Worm (Caenorhabditis elegans) whole organism, L4 larva: ENCODE data around the gene frk-1.

Experiments used
- D1046.2 ChIP-seq: fragments of 200-800 bp; sonication (Bioruptor generic); IDR thresholded peaks from 2 replicates; pipeline ENCODE4 v1.3.6; 2022; ENCODE audit warnings: missing genetic modification characterization, missing compliant biosample characterization
- F10B5.3 ChIP-seq: sonication (generic microtip); optimal IDR thresholded peaks from 2 replicates; lab custom pipeline; 2016; ENCODE audit warnings: mild to moderate bottlenecking, missing genetic modification characterization, missing compliant biosample characterization
- F26F4.8 ChIP-seq: fragments of 200-800 bp; sonication (Bioruptor generic); conservative IDR thresholded peaks from 2 replicates; pipeline ENCODE4 v1.3.6; 2022; ENCODE audit warnings: missing genetic modification characterization, missing compliant biosample characterization
- F44E2.7 ChIP-seq: fragments of 200-800 bp; sonication (Bioruptor generic); IDR thresholded peaks from 2 replicates; pipeline ENCODE4 v2.1.2; 2022; ENCODE audit warnings: missing genetic modification characterization, missing compliant biosample characterization
- R02D3.7 ChIP-seq: fragments of 150-350 bp; sonication (generic microtip); optimal IDR thresholded peaks from 3 replicates; lab custom pipeline; 2014; ENCODE audit warnings: missing biosample characterization, missing genetic modification characterization
- T20F7.1 ChIP-seq: fragments of 200-800 bp; sonication (Bioruptor generic); optimal IDR thresholded peaks from 2 replicates; lab custom pipeline; 2018; ENCODE audit warnings: mild to moderate bottlenecking, missing genetic modification characterization, missing compliant biosample characterization
- Y48G9A.11 ChIP-seq: fragments of 200-800 bp; sonication (Bioruptor generic); IDR thresholded peaks from 2 replicates; pipeline ENCODE4 v1.3.6; 2022; ENCODE audit warnings: missing genetic modification reagents, missing genetic modification characterization, missing compliant biosample characterization
- ZK337.2 ChIP-seq: fragments of 200-800 bp; sonication (Bioruptor generic); IDR thresholded peaks from 2 replicates; pipeline ENCODE4 v1.3.6; 2022; ENCODE audit warnings: missing genetic modification reagents, missing genetic modification characterization, missing compliant biosample characterization
- aha-1 ChIP-seq: fragments of 150-350 bp; peaks from one replicate; lab custom pipeline; 2014; ENCODE audit warnings: missing biosample characterization, missing genetic modification characterization
- aly-2 ChIP-seq: sonication (generic microtip); optimal IDR thresholded peaks from 2 replicates; lab custom pipeline; 2018; ENCODE audit warnings: missing biosample characterization, missing genetic modification characterization
- ceh-20 ChIP-seq: fragments of 200-800 bp; sonication (Bioruptor generic); IDR thresholded peaks from 2 replicates; pipeline ENCODE4 v1.3.6; 2022; ENCODE audit warnings: missing genetic modification reagents, missing genetic modification characterization, missing compliant biosample characterization
- ceh-62 ChIP-seq: sonication (generic microtip); optimal IDR thresholded peaks from 2 replicates; lab custom pipeline; 2017; ENCODE audit warnings: missing biosample characterization, missing genetic modification characterization
- ceh-82 ChIP-seq: sonication (generic microtip); optimal IDR thresholded peaks from 2 replicates; lab custom pipeline; 2017; ENCODE audit warnings: missing biosample characterization, missing genetic modification characterization
- ces-1 ChIP-seq: fragments of 150-350 bp; sonication (generic microtip); optimal IDR thresholded peaks from 4 replicates; lab custom pipeline; 2014; ENCODE audit warnings: missing biosample characterization, missing genetic modification reagents, missing genetic modification characterization
- ctbp-1 ChIP-seq: fragments of 200-800 bp; sonication (Bioruptor generic); IDR thresholded peaks from 2 replicates; pipeline ENCODE4 v1.3.6; 2022; ENCODE audit warnings: missing genetic modification reagents, missing genetic modification characterization, missing compliant biosample characterization
- daf-12 ChIP-seq: fragments of 150-350 bp; optimal IDR thresholded peaks from 2 replicates; lab custom pipeline; 2014; ENCODE audit warnings: missing biosample characterization, missing genetic modification reagents, missing genetic modification characterization
- daf-16 ChIP-seq, 3 experiments: sonication (generic microtip); optimal IDR thresholded peaks; 2 replicates each; lab custom pipeline; 2016 to 2017; ENCODE audit warnings: missing genetic modification characterization in 3 of 3, missing genetic modification reagents in 3 of 3, mild to moderate bottlenecking in 2 of 3, missing compliant biosample characterization in 2 of 3, missing biosample characterization in 1 of 3, moderate library complexity in 1 of 3
- daf-8 ChIP-seq: fragments of 200-800 bp; sonication (Bioruptor generic); IDR thresholded peaks from 2 replicates; pipeline ENCODE4 v1.3.6; 2022; ENCODE audit warnings: missing genetic modification characterization, missing compliant biosample characterization
- dmd-6 ChIP-seq: fragments of 200-800 bp; sonication (Bioruptor generic); IDR thresholded peaks from 2 replicates; pipeline ENCODE4 v1.3.6; 2022; ENCODE audit warnings: missing genetic modification reagents, missing genetic modification characterization, missing compliant biosample characterization
- dmd-8 ChIP-seq: fragments of 200-800 bp; sonication (Bioruptor generic); IDR thresholded peaks from 2 replicates; pipeline ENCODE4 v1.3.6; 2022; ENCODE audit warnings: missing genetic modification characterization, missing compliant biosample characterization
- duxl-1 ChIP-seq: sonication (generic microtip); optimal IDR thresholded peaks from 2 replicates; lab custom pipeline; 2016; ENCODE audit warnings: mild to moderate bottlenecking, missing genetic modification characterization, moderate library complexity, missing compliant biosample characterization; ENCODE audit not compliant: poor library complexity
- egl-27 ChIP-seq: sonication (generic microtip); optimal IDR thresholded peaks from 3 replicates; lab custom pipeline; 2017; ENCODE audit warnings: missing biosample characterization, missing genetic modification reagents, missing genetic modification characterization
- fkh-10 ChIP-seq: fragments of 150-350 bp; optimal IDR thresholded peaks from 2 replicates; lab custom pipeline; 2014; ENCODE audit warnings: missing biosample characterization, missing genetic modification reagents, missing genetic modification characterization
- gei-8 ChIP-seq: fragments of 200-800 bp; sonication (Bioruptor generic); optimal IDR thresholded peaks from 2 replicates; lab custom pipeline; 2018; ENCODE audit warnings: mild to moderate bottlenecking, missing genetic modification characterization, missing compliant biosample characterization
- hlh-11 ChIP-seq: fragments of 200-800 bp; sonication (Bioruptor generic); optimal IDR thresholded peaks from 2 replicates; lab custom pipeline; 2018; ENCODE audit warnings: mild to moderate bottlenecking, missing genetic modification characterization, missing compliant biosample characterization
- hlh-30 ChIP-seq: sonication (generic microtip); optimal IDR thresholded peaks from 2 replicates; lab custom pipeline; 2017; ENCODE audit warnings: antibody characterized with exemption, mild to moderate bottlenecking, missing genetic modification characterization, missing compliant biosample characterization; ENCODE audit not compliant: insufficient read depth
- lin-13 ChIP-seq: fragments of 150-350 bp; optimal IDR thresholded peaks from 2 replicates; lab custom pipeline; 2014; ENCODE audit warnings: missing biosample characterization, missing genetic modification reagents, missing genetic modification characterization
- lin-39 ChIP-seq: fragments of 150-350 bp; optimal IDR thresholded peaks from 2 replicates; lab custom pipeline; 2014; ENCODE audit warnings: missing biosample characterization, missing genetic modification reagents, missing genetic modification characterization
- lsy-2 ChIP-seq, 2 experiments: fragments of 150-350 bp in 1 of 2; sonication (generic microtip) in 1 of 2; optimal IDR thresholded peaks; 2 replicates each; lab custom pipeline; 2014 to 2017; ENCODE audit warnings: missing biosample characterization in 2 of 2, missing genetic modification characterization in 2 of 2
- madf-9 ChIP-seq: fragments of 200-800 bp; sonication (Bioruptor generic); conservative IDR thresholded peaks from 2 replicates; pipeline ENCODE4 v1.3.6; 2022; ENCODE audit warnings: missing genetic modification reagents, missing genetic modification characterization, missing compliant biosample characterization
- mdl-1 ChIP-seq, 2 experiments: fragments of 150-350 bp in 1 of 2; sonication (generic microtip) in 1 of 2; optimal IDR thresholded peaks; 2 replicates each; lab custom pipeline; 2014 to 2017; ENCODE audit warnings: missing biosample characterization in 2 of 2, missing genetic modification characterization in 2 of 2
- mep-1 ChIP-seq: fragments of 150-350 bp; sonication (generic microtip); optimal IDR thresholded peaks from 3 replicates; lab custom pipeline; 2014; ENCODE audit warnings: missing biosample characterization, missing genetic modification characterization
- mes-2 ChIP-seq: sonication (generic microtip); optimal IDR thresholded peaks from 2 replicates; lab custom pipeline; 2016; ENCODE audit warnings: missing genotype, mild to moderate bottlenecking, missing genetic modification characterization, missing compliant biosample characterization; ENCODE audit not compliant: poor library complexity, severe bottlenecking
- mxl-3 ChIP-seq: fragments of 200-800 bp; sonication (Bioruptor generic); optimal IDR thresholded peaks from 2 replicates; lab custom pipeline; 2018; ENCODE audit warnings: mild to moderate bottlenecking, missing genetic modification characterization, missing compliant biosample characterization
- nhr-111 ChIP-seq: fragments of 200-800 bp; sonication (Bioruptor generic); optimal IDR thresholded peaks from 2 replicates; lab custom pipeline; 2018; ENCODE audit warnings: mild to moderate bottlenecking, missing genetic modification characterization, missing compliant biosample characterization
- nhr-41 ChIP-seq: fragments of 200-800 bp; sonication (Bioruptor generic); IDR thresholded peaks from 2 replicates; pipeline ENCODE4 v1.3.6; 2022; ENCODE audit warnings: missing genetic modification reagents, missing genetic modification characterization, missing compliant biosample characterization
- nhr-42 ChIP-seq: fragments of 200-800 bp; sonication (Bioruptor generic); IDR thresholded peaks from 2 replicates; pipeline ENCODE4 v1.3.6; 2022; ENCODE audit warnings: missing genetic modification characterization, missing compliant biosample characterization
- nhr-48 ChIP-seq: sonication (generic microtip); optimal IDR thresholded peaks from 2 replicates; lab custom pipeline; 2016; ENCODE audit warnings: mild to moderate bottlenecking, missing genetic modification characterization, missing compliant biosample characterization
- nhr-6 ChIP-seq: fragments of 150-350 bp; optimal IDR thresholded peaks from 2 replicates; lab custom pipeline; 2014; ENCODE audit warnings: missing biosample characterization, missing genetic modification characterization
- rbr-2 ChIP-seq: sonication (generic microtip); optimal IDR thresholded peaks from 2 replicates; lab custom pipeline; 2016; ENCODE audit warnings: missing genotype, missing genetic modification characterization, missing compliant biosample characterization
- saeg-2 ChIP-seq: fragments of 200-800 bp; sonication (Bioruptor generic); IDR thresholded peaks from 2 replicates; pipeline ENCODE4 v1.3.6; 2022; ENCODE audit warnings: missing genetic modification reagents, missing genetic modification characterization, missing compliant biosample characterization
- sdz-12 ChIP-seq: fragments of 200-800 bp; sonication (Bioruptor generic); optimal IDR thresholded peaks from 2 replicates; lab custom pipeline; 2018; ENCODE audit warnings: mild to moderate bottlenecking, missing genetic modification characterization, missing compliant biosample characterization
- snpc-1.2 ChIP-seq: fragments of 200-800 bp; sonication (Bioruptor generic); IDR thresholded peaks from 2 replicates; pipeline ENCODE4 v1.3.6; 2022; ENCODE audit warnings: missing genetic modification reagents, missing genetic modification characterization, missing compliant biosample characterization
- spr-1 ChIP-seq: sonication (generic microtip); optimal IDR thresholded peaks from 2 replicates; lab custom pipeline; 2016; ENCODE audit warnings: mild to moderate bottlenecking, missing genetic modification characterization, missing compliant biosample characterization
- tra-1 ChIP-seq: fragments of 200-800 bp; sonication (Bioruptor generic); IDR thresholded peaks from 2 replicates; pipeline ENCODE4 v1.3.6; 2022; ENCODE audit warnings: missing genetic modification reagents, missing genetic modification characterization, missing compliant biosample characterization
- unc-130 ChIP-seq: sonication (generic microtip); optimal IDR thresholded peaks from 2 replicates; lab custom pipeline; 2016; ENCODE audit warnings: missing genetic modification reagents, missing genetic modification characterization, missing compliant biosample characterization
- unc-39 ChIP-seq: sonication (generic microtip); optimal IDR thresholded peaks from 2 replicates; lab custom pipeline; 2017; ENCODE audit warnings: missing biosample characterization, missing genetic modification characterization
- unc-62 ChIP-seq, 3 experiments: fragments of 150-350 bp in 1 of 3; sonication (generic microtip); optimal IDR thresholded peaks in 2 of 3; peaks in 1 of 3; 1 replicate in 1 of 3; 2 replicates in 2 of 3; lab custom pipeline; 2014 to 2017; ENCODE audit warnings: missing biosample characterization in 3 of 3, missing genetic modification characterization in 3 of 3, missing genetic modification reagents in 3 of 3, missing genotype in 1 of 3
- vab-7 ChIP-seq: fragments of 200-800 bp; sonication (Bioruptor generic); IDR thresholded peaks from 2 replicates; pipeline ENCODE4 v1.3.6; 2022; ENCODE audit warnings: missing genetic modification reagents, missing genetic modification characterization, missing compliant biosample characterization
- ztf-7 ChIP-seq: fragments of 150-350 bp; optimal IDR thresholded peaks from 2 replicates; lab custom pipeline; 2014; ENCODE audit warnings: missing biosample characterization, missing genetic modification characterization

The frk-1 gene

ce11 chrIV:10062728-10063127 is 19.7 kb downstream of the frk-1 start, which contains the start of gene ipla-7:
Gene ipla-7, minus strand, starts transcription at chrIV:10062849.
- TF ChIP-seq nhr-6 (tag; lab: Kevin White, UChicago) (no peak), madf-9 (no peak), T20F7.1 (no peak), F44E2.7 (no peak), ceh-20 (GFP tag; lab: Robert Waterston, UW) (no peak), ceh-82 (tag; lab: Kevin White, UChicago) (no peak), unc-39 (tag; lab: Kevin White, UChicago) (no peak), spr-1 (tag; lab: Kevin White, UChicago) (no peak), nhr-42 (GFP tag; lab: Robert Waterston, UW) (no peak), vab-7 (GFP tag; lab: Robert Waterston, UW) (no peak), dmd-8 (GFP tag; lab: Robert Waterston, UW) (no peak), mxl-3 (no peak), aly-2 (no peak), unc-130 (no peak), daf-8 (no peak), aha-1 (tag; lab: Kevin White, UChicago) (peak; percentile 34), fkh-10 (GFP tag; lab: Kevin White, UChicago) (peak; percentile 64), ZK337.2 (GFP tag; lab: Robert Waterston, UW) (no peak), dmd-6 (GFP tag; lab: Robert Waterston, UW) (peak; percentile 25; the same call in 1 of the 2 replicates), nhr-41 (no peak), mep-1 (peak; percentile 24), daf-16 (GFP tag; optimal IDR thresholded peaks at IDR 0.05; lab: Kevin White, UChicago) (no peak), daf-16 (tag; optimal IDR thresholded peaks at IDR 0.05; lab: Kevin White, UChicago) (peak; percentile 22), nhr-111 (GFP tag; lab: Kevin White, UChicago) (no peak), Y48G9A.11 (GFP tag; lab: Robert Waterston, UW) (no peak), F26F4.8 (no peak), hlh-30 (tag; lab: Kevin White, UChicago) (peak; percentile 67), hlh-11 (peak; percentile 16), gei-8 (no peak), egl-27 (no peak), D1046.2 (GFP tag; lab: Robert Waterston, UW) (no peak), unc-62 (GFP tag; optimal IDR thresholded peaks at IDR 0.05 in 1 of 2; lab: Kevin White, UChicago) (no peak), unc-62 (tag; optimal IDR thresholded peaks at IDR 0.05; lab: Kevin White, UChicago) (no peak), mes-2 (tag; lab: Kevin White, UChicago) (no peak), tra-1 (no peak), ceh-62 (tag; lab: Kevin White, UChicago) (no peak), daf-12 (tag; lab: Kevin White, UChicago) (no peak), mdl-1 (tag; optimal IDR thresholded peaks at IDR 0.05; lab: Kevin White, UChicago) (peak in 1 of 2 experiments; percentile 32), F10B5.3 (tag; lab: Kevin White, UChicago) (no peak), R02D3.7 (tag; lab: Kevin White, UChicago) (no peak), lin-13 (no peak), ctbp-1 (GFP tag; lab: Robert Waterston, UW) (0 out of 2 replicates have a peak, but pooled peaks have one; percentile 31), lsy-2 (tag; optimal IDR thresholded peaks at IDR 0.05; lab: Kevin White, UChicago) (peak in 1 of 2 experiments; percentile 50), ztf-7 (no peak), saeg-2 (0 out of 2 replicates have a peak, but pooled peaks have one; percentile 32), ces-1 (no peak), snpc-1.2 (GFP tag; lab: Robert Waterston, UW) (no peak), nhr-48 (no peak), sdz-12 (GFP tag; lab: Kevin White, UChicago) (no peak), lin-39 (tag; lab: Kevin White, UChicago) (no peak), duxl-1 (tag; lab: Kevin White, UChicago) (no peak), rbr-2 (tag; lab: Kevin White, UChicago) (peak; percentile 38)
